Worm (Caenorhabditis elegans) whole organism, L2 larva: ENCODE results near the gene spig-4.

ENCODE experiments used
- C34F6.9 ChIP-seq: fragments of 150-350 bp; optimal IDR thresholded peaks from 2 replicates; lab custom pipeline; 2014; ENCODE audit warnings: missing biosample characterization, missing genetic modification characterization
- R02D3.7 ChIP-seq: fragments of 150-350 bp; optimal IDR thresholded peaks from 2 replicates; lab custom pipeline; 2014; ENCODE audit warnings: missing biosample characterization, missing genetic modification characterization
- Y55F3AM.14 ChIP-seq: fragments of 200-800 bp; sonication (Bioruptor generic); optimal IDR thresholded peaks from 2 replicates; lab custom pipeline; 2018; ENCODE audit warnings: mild to moderate bottlenecking, missing genetic modification characterization, missing compliant biosample characterization
- ama-1 ChIP-seq: fragments of 150-350 bp; optimal IDR thresholded peaks from 2 replicates; lab custom pipeline; 2018; ENCODE audit warnings: inconsistent platforms
- blmp-1 ChIP-seq: sonication (generic microtip); optimal IDR thresholded peaks from 2 replicates; lab custom pipeline; 2017; ENCODE audit warnings: missing genetic modification characterization, mild to moderate bottlenecking, missing compliant biosample characterization, antibody characterized with exemption, moderate library complexity; ENCODE audit not compliant: insufficient read depth
- ceh-82 ChIP-seq: fragments of 150-350 bp; optimal IDR thresholded peaks from 2 replicates; lab custom pipeline; 2014; ENCODE audit warnings: missing biosample characterization, missing genetic modification characterization
- crh-2 ChIP-seq: sonication (generic microtip); optimal IDR thresholded peaks from 2 replicates; lab custom pipeline; 2017; ENCODE audit warnings: missing biosample characterization, missing genetic modification characterization
- elt-3 ChIP-seq: sonication (generic microtip); optimal IDR thresholded peaks from 2 replicates; lab custom pipeline; 2017; ENCODE audit warnings: missing biosample characterization, missing genetic modification characterization
- fos-1 ChIP-seq: fragments of 150-350 bp; optimal IDR thresholded peaks from 2 replicates; lab custom pipeline; 2014; ENCODE audit warnings: missing biosample characterization, missing genetic modification characterization
- gmeb-1 ChIP-seq: fragments of 150-350 bp; optimal IDR thresholded peaks from 2 replicates; lab custom pipeline; 2014; ENCODE audit warnings: missing biosample characterization, missing genetic modification characterization
- lin-13 ChIP-seq: fragments of 150-350 bp; optimal IDR thresholded peaks from 2 replicates; lab custom pipeline; 2014; ENCODE audit warnings: missing biosample characterization, missing genetic modification reagents, missing genetic modification characterization
- lin-39 ChIP-seq: fragments of 150-350 bp; optimal IDR thresholded peaks from 2 replicates; lab custom pipeline; 2014; ENCODE audit warnings: missing biosample characterization, missing genetic modification reagents, missing genetic modification characterization
- lsy-2 ChIP-seq, 2 experiments: fragments of 150-350 bp in 1 of 2; sonication (generic microtip) in 1 of 2; optimal IDR thresholded peaks; 2 replicates each; lab custom pipeline; 2014 to 2017; ENCODE audit warnings: missing biosample characterization in 2 of 2, missing genetic modification characterization in 2 of 2
- mbf-1 ChIP-seq: sonication (generic microtip); optimal IDR thresholded peaks from 2 replicates; lab custom pipeline; 2017; ENCODE audit warnings: missing biosample characterization, missing genetic modification characterization
- mdl-1 ChIP-seq, 2 experiments: fragments of 150-350 bp in 1 of 2; sonication (generic microtip) in 1 of 2; optimal IDR thresholded peaks; 2 replicates each; lab custom pipeline; 2017; ENCODE audit warnings: missing biosample characterization in 2 of 2, missing genetic modification characterization in 2 of 2
- nhr-10 ChIP-seq: sonication (generic microtip); optimal IDR thresholded peaks from 2 replicates; lab custom pipeline; 2017; ENCODE audit warnings: missing biosample characterization, missing genetic modification characterization
- nhr-11 ChIP-seq: fragments of 150-350 bp; optimal IDR thresholded peaks from 2 replicates; lab custom pipeline; 2014; ENCODE audit warnings: missing biosample characterization, missing genetic modification characterization
- nhr-12 ChIP-seq: fragments of 150-350 bp; optimal IDR thresholded peaks from 2 replicates; lab custom pipeline; 2014; ENCODE audit warnings: missing biosample characterization, missing genetic modification characterization
- nhr-129 ChIP-seq: fragments of 150-350 bp; optimal IDR thresholded peaks from 2 replicates; lab custom pipeline; 2014; ENCODE audit warnings: missing biosample characterization, missing genetic modification characterization
- nhr-21 ChIP-seq: fragments of 150-350 bp; optimal IDR thresholded peaks from 2 replicates; lab custom pipeline; 2014; ENCODE audit warnings: missing biosample characterization, missing genetic modification characterization
- nhr-23 ChIP-seq: fragments of 150-350 bp; optimal IDR thresholded peaks from 2 replicates; lab custom pipeline; 2014; ENCODE audit warnings: missing biosample characterization, missing genetic modification reagents, missing genetic modification characterization
- nhr-237 ChIP-seq: fragments of 150-350 bp; optimal IDR thresholded peaks from 2 replicates; lab custom pipeline; 2014; ENCODE audit warnings: missing biosample characterization, missing genetic modification characterization
- nhr-25 ChIP-seq: fragments of 150-350 bp; sonication (generic microtip); optimal IDR thresholded peaks from 3 replicates; lab custom pipeline; 2014; ENCODE audit warnings: missing biosample characterization, missing genetic modification characterization
- nhr-77 ChIP-seq: fragments of 150-350 bp; optimal IDR thresholded peaks from 2 replicates; lab custom pipeline; 2014; ENCODE audit warnings: missing biosample characterization, missing genetic modification characterization
- peb-1 ChIP-seq: fragments of 150-350 bp; optimal IDR thresholded peaks from 2 replicates; lab custom pipeline; 2014; ENCODE audit warnings: missing biosample characterization, missing genetic modification characterization
- snpc-4 ChIP-seq: fragments of 150-350 bp; optimal IDR thresholded peaks from 2 replicates; lab custom pipeline; 2014; ENCODE audit warnings: missing biosample characterization, missing genetic modification characterization
- unc-55 ChIP-seq: fragments of 150-350 bp; sonication (generic microtip); optimal IDR thresholded peaks from 3 replicates; lab custom pipeline; 2014; ENCODE audit warnings: missing biosample characterization, missing genetic modification reagents, missing genetic modification characterization
- unc-62 ChIP-seq: fragments of 150-350 bp; optimal IDR thresholded peaks from 2 replicates; lab custom pipeline; 2014; ENCODE audit warnings: missing biosample characterization, missing genetic modification reagents, missing genetic modification characterization
- zag-1 ChIP-seq: fragments of 150-350 bp; optimal IDR thresholded peaks from 2 replicates; lab custom pipeline; 2014; ENCODE audit warnings: missing biosample characterization, missing genetic modification characterization
- ztf-1 ChIP-seq: fragments of 200-800 bp; sonication (Bioruptor generic); conservative IDR thresholded peaks from 2 replicates; pipeline ENCODE4 v1.3.6; 2022; ENCODE audit warnings: missing genetic modification characterization, missing compliant biosample characterization
- ztf-11 ChIP-seq: sonication (generic microtip); optimal IDR thresholded peaks from 2 replicates; lab custom pipeline; 2017; ENCODE audit warnings: missing biosample characterization, missing genetic modification characterization
- ztf-4 ChIP-seq: fragments of 150-350 bp; optimal IDR thresholded peaks from 2 replicates; lab custom pipeline; 2014; ENCODE audit warnings: missing biosample characterization, missing genetic modification characterization

The spig-4 gene

ce11 chrV:14341672-14342071, 35.0 kb upstream of the spig-4 start, which contains the start of gene F47B8.10:
F47B8.10 (plus strand) TSS chrV:14341972.
- TF ChIP-seq nhr-129 (no peak), lin-39 (tag; lab: Kevin White, UChicago) (no peak)

- TF ChIP-seq nhr-25 (no peak), unc-55 (GFP tag; lab: Kevin White, UChicago) (no peak), ztf-11 (tag; lab: Kevin White, UChicago) (no peak), nhr-23 (tag; lab: Kevin White, UChicago) (no peak), nhr-77 (tag; lab: Kevin White, UChicago) (no peak), R02D3.7 (tag; lab: Kevin White, UChicago) (no peak), blmp-1 (tag; lab: Kevin White, UChicago) (no peak), ztf-4 (tag; lab: Kevin White, UChicago) (no peak), ceh-82 (no peak), fos-1 (tag; lab: Kevin White, UChicago) (no peak), mdl-1 (tag; optimal IDR thresholded peaks at IDR 0.05; lab: Kevin White, UChicago) (no peak), lin-13 (GFP tag; lab: Kevin White, UChicago) (no peak), ama-1 (lab: Kevin White, UChicago) (no peak), nhr-12 (tag; lab: Kevin White, UChicago) (no peak), snpc-4 (no peak), zag-1 (tag; lab: Kevin White, UChicago) (no peak), nhr-237 (no peak), C34F6.9 (tag; lab: Kevin White, UChicago) (no peak)
These were observed 30.0 kb upstream of the spig-4 start, which contains the start of gene srm-6 for ce11 chrV:14336655-14337054. srm-6 (plus strand) TSS chrV:14336955.

- TF ChIP-seq elt-3 (no peak), Y55F3AM.14 (GFP tag; lab: Kevin White, UChicago) (no peak), peb-1 (tag; lab: Kevin White, UChicago) (no peak), crh-2 (no peak), mbf-1 (no peak), nhr-23 (tag; lab: Kevin White, UChicago) (no peak), nhr-21 (tag; lab: Kevin White, UChicago) (no peak), ztf-1 (GFP tag; lab: Robert Waterston, UW) (no peak), nhr-129 (no peak), gmeb-1 (tag; lab: Kevin White, UChicago) (no peak), nhr-25 (no peak), unc-62 (GFP tag; lab: Kevin White, UChicago) (no peak), mdl-1 (tag; optimal IDR thresholded peaks at IDR 0.05; lab: Kevin White, UChicago) (no peak)
These were observed 28.2 kb upstream of the spig-4 start, which contains the start of gene srm-5 for ce11 chrV:14334901-14335300. srm-5 (plus strand) TSS chrV:14335201.

ce11 chrV:14333116-14333515, 26.4 kb upstream of the spig-4 start, which contains the start of gene srm-4:
srm-4 (plus strand) TSS chrV:14333416.
- TF ChIP-seq snpc-4 (no peak), fos-1 (tag; lab: Kevin White, UChicago) (no peak)

DNA sequence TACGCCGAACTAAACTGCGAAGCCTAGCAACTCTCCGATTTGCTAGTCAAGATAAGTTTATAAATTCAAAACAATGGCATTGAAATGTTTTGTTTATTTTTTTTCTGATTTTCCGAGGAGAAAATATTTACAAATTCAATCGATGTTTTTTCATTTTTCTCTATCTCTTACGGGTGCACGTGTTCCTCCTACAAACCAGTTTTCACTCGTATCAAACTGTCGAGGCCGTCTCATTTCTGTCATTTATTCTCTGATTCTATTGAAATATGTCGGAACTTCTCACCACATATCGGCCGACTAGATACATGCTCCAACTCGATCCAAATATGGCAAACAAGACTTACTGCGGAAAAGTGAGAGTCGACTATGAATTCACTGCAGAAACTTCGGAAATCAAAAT, 24.8 kb upstream of the spig-4 start, which contains the start of gene F47B8.8:
F47B8.8 (plus strand) TSS at position 257 of the 400 bp plus-strand sequence.
- TF ChIP-seq peb-1 (tag; lab: Kevin White, UChicago) = no peak
- peak; percentile 30 for TF ChIP-seq nhr-25

ce11 chrV:14328806-14329205, 22.1 kb upstream of the spig-4 start, which contains the start of gene pepm-1:
pepm-1 (plus strand) TSS chrV:14329106.
- TF ChIP-seq ztf-1 (GFP tag; lab: Robert Waterston, UW) (no peak), ama-1 (lab: Kevin White, UChicago) (no peak), peb-1 (tag; lab: Kevin White, UChicago) (no peak), Y55F3AM.14 (GFP tag; lab: Kevin White, UChicago) (no peak), nhr-25 (no peak), unc-62 (GFP tag; lab: Kevin White, UChicago) (no peak), unc-55 (GFP tag; lab: Kevin White, UChicago) (no peak)

DNA sequence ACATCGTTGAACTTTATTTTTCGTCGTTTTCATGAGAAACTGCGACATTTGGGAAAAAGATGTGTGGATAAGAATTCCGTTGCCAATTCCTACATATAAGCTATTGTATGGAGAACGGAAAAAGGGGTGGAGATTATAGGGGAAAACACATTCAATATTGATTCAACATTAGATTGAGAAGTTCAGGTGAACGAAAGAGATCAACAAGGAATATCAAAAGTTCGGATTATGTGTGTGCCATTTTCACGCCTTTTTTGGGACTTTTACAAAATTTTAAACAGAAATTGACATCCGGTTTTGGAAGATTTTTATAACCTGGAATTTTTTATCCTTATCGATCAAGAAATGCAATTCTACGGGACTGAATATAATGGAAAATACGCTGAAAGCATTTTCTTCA, 21.1 kb upstream of the spig-4 start, which contains the start of gene F47B8.5:
F47B8.5 (minus strand) TSS at position 101 of the 400 bp plus-strand sequence.
- TF ChIP-seq lin-13 (GFP tag; lab: Kevin White, UChicago) = no peak
- no peak for TF ChIP-seq nhr-12 (tag; lab: Kevin White, UChicago)
- no peak for TF ChIP-seq nhr-10 (tag; lab: Kevin White, UChicago)
- no peak for TF ChIP-seq nhr-11 (tag; lab: Kevin White, UChicago)
- no peak for TF ChIP-seq lsy-2 (tag; optimal IDR thresholded peaks at IDR 0.05; lab: Kevin White, UChicago)
- no peak for TF ChIP-seq Y55F3AM.14 (GFP tag; lab: Kevin White, UChicago)
- no peak for TF ChIP-seq ztf-4 (tag; lab: Kevin White, UChicago)
- TF ChIP-seq gmeb-1 (tag; lab: Kevin White, UChicago) = no peak
- TF ChIP-seq nhr-129 = no peak
